Worm (Caenorhabditis elegans): ENCODE data around the gene C46A5.1.

- TF ChIP-seq ZK546.5 (tag; optimal IDR thresholded peaks at IDR 0.05) (no peak), hmg-11 (tag; optimal IDR thresholded peaks at IDR 0.05) (no peak), jun-1 (tag; optimal IDR thresholded peaks at IDR 0.05) (no peak), ceh-9 (tag; optimal IDR thresholded peaks at IDR 0.05) (no peak), sea-2 (GFP tag; optimal IDR thresholded peaks at IDR 0.05) (no peak), ztf-4 (tag; optimal IDR thresholded peaks at IDR 0.05) (no peak), mdl-1 (tag; optimal IDR thresholded peaks at IDR 0.05) (no peak), R02D3.7 (tag; optimal IDR thresholded peaks at IDR 0.05) (no peak)
These were observed 52.8 kb downstream of the C46A5.1 start for ce11 chrIV:7816402-7817102.
